Fruit fly (Drosophila melanogaster) whole organism: ENCODE results near the gene baz.

Experiments used
- CG8478 ChIP-seq: fragments of >200 bp; optimal IDR thresholded peaks from 2 replicates; lab custom pipeline; 2018; ENCODE audit warnings: inconsistent platforms
- EcR ChIP-seq, 2 experiments: fragments of >200 bp; optimal IDR thresholded peaks; 2 replicates each; lab custom pipeline; 2017; ENCODE audit warnings: missing biosample characterization in 2 of 2, missing genetic modification characterization in 2 of 2, missing genetic modification reagents in 2 of 2
- psq ChIP-seq: fragments of >200 bp; optimal IDR thresholded peaks from 2 replicates; lab custom pipeline; 2017
- usp ChIP-seq: fragments of >200 bp; optimal IDR thresholded peaks from 2 replicates; lab custom pipeline; 2017; ENCODE audit warnings: missing biosample characterization, missing genetic modification characterization, mixed read lengths

DNA sequence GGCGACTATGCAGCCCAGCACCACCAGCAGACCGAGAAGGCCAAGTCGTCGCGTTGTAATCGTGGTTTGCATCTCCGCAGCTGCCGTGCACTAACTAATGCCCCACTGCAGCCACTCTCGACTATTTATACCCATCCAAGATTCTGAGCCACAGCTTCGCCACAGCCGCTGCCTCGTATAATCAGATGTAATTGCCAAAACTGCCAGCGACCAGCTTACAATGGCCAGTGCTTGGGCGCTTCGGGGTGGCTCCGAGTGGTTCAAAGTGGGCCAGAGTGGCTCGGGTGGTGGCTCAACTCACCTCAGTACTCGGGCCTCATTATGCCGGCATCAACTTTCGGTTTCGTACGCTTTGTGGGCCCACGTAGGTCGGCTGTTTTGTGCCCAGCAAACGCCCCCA is 63.9 kb downstream of the baz start, which contains the start of gene CG34327:
- TF ChIP-seq usp (GFP tag; lab: Kevin White, UChicago) (no peak), EcR (GFP tag; optimal IDR thresholded peaks at IDR 0.05; lab: Kevin White, UChicago) (no peak), psq (no peak), CG8478 (no peak)
